Worm (Caenorhabditis elegans) whole organism, young adult: ENCODE results near the gene unc-52.

Experiments used
- B0261.1 ChIP-seq: sonication (generic microtip); optimal IDR thresholded peaks from 2 replicates; lab custom pipeline; 2016; ENCODE audit warnings: mild to moderate bottlenecking, missing genetic modification characterization, moderate library complexity, missing compliant biosample characterization
- D2030.7 ChIP-seq: fragments of 200-800 bp; sonication (Bioruptor generic); IDR thresholded peaks from 2 replicates; pipeline ENCODE4 v1.3.6; 2022; ENCODE audit warnings: missing genetic modification reagents, missing genetic modification characterization, missing compliant biosample characterization
- F23B12.7 ChIP-seq: sonication (generic microtip); optimal IDR thresholded peaks from 2 replicates; lab custom pipeline; 2017; ENCODE audit warnings: missing genetic modification characterization, mild to moderate bottlenecking, missing compliant biosample characterization, antibody characterized with exemption, moderate library complexity; ENCODE audit not compliant: insufficient read depth
- F33H1.4 ChIP-seq: fragments of 200-800 bp; sonication (Bioruptor generic); IDR thresholded peaks from 2 replicates; pipeline ENCODE4 v1.3.6; 2022; ENCODE audit warnings: missing genetic modification reagents, missing genetic modification characterization, missing compliant biosample characterization
- F39B2.1 ChIP-seq: fragments of 200-800 bp; sonication (Bioruptor generic); IDR thresholded peaks from 2 replicates; pipeline ENCODE4 v1.3.6; 2022; ENCODE audit warnings: missing genetic modification reagents, missing genetic modification characterization, missing compliant biosample characterization
- K11D2.4 ChIP-seq: fragments of 200-800 bp; sonication (Bioruptor generic); IDR thresholded peaks from 2 replicates; pipeline ENCODE4 v1.3.6; 2022; ENCODE audit warnings: missing genetic modification reagents, missing genetic modification characterization, missing compliant biosample characterization
- T07F8.4 ChIP-seq: sonication (generic microtip); optimal IDR thresholded peaks from 2 replicates; lab custom pipeline; 2016; ENCODE audit warnings: mild to moderate bottlenecking, missing genetic modification characterization, moderate library complexity, missing compliant biosample characterization
- Y79H2A.3 ChIP-seq: fragments of 200-800 bp; sonication (Bioruptor generic); conservative IDR thresholded peaks from 2 replicates; pipeline ENCODE4 v1.3.6; 2022; ENCODE audit warnings: missing genetic modification reagents, missing genetic modification characterization, missing compliant biosample characterization
- ama-1 ChIP-seq, 3 experiments: fragments of 150-350 bp in 1 of 3; sonication (generic microtip) in 2 of 3; optimal IDR thresholded peaks; 2 replicates each; lab custom pipeline; 2014 to 2018; ENCODE audit warnings: missing biosample characterization in 2 of 3, missing genetic modification characterization in 2 of 3, missing genetic modification reagents in 2 of 3
- attf-3 ChIP-seq: fragments of 200-800 bp; sonication (Bioruptor generic); conservative IDR thresholded peaks from 2 replicates; pipeline ENCODE4 v1.3.6; 2022; ENCODE audit warnings: missing genetic modification reagents, missing genetic modification characterization, missing compliant biosample characterization
- bed-1 ChIP-seq: fragments of 200-800 bp; sonication (Bioruptor generic); IDR thresholded peaks from 2 replicates; pipeline ENCODE4 v1.3.6; 2022; ENCODE audit warnings: missing genetic modification reagents, missing genetic modification characterization, missing compliant biosample characterization
- cebp-2 ChIP-seq: fragments of 200-800 bp; sonication (Bioruptor generic); IDR thresholded peaks from 2 replicates; pipeline ENCODE4 v1.3.6; 2022; ENCODE audit warnings: missing genetic modification characterization, missing compliant biosample characterization
- ceh-27 ChIP-seq: fragments of 200-800 bp; sonication (Bioruptor generic); optimal IDR thresholded peaks from 2 replicates; lab custom pipeline; 2018; ENCODE audit warnings: mild to moderate bottlenecking, missing genetic modification characterization, moderate library complexity, missing compliant biosample characterization
- ceh-58 ChIP-seq: fragments of 200-800 bp; sonication (Bioruptor generic); IDR thresholded peaks from 2 replicates; pipeline ENCODE4 v1.3.6; 2022; ENCODE audit warnings: missing genetic modification characterization, missing compliant biosample characterization
- ceh-79 ChIP-seq: sonication (generic microtip); optimal IDR thresholded peaks from 2 replicates; lab custom pipeline; 2017; ENCODE audit warnings: mild to moderate bottlenecking, missing genetic modification characterization, missing compliant biosample characterization
- ceh-91 ChIP-seq: fragments of 200-800 bp; sonication (Bioruptor generic); IDR thresholded peaks from 2 replicates; pipeline ENCODE4 v1.3.6; 2022; ENCODE audit warnings: missing genetic modification reagents, missing genetic modification characterization, missing compliant biosample characterization
- chd-7 ChIP-seq: sonication (generic microtip); optimal IDR thresholded peaks from 2 replicates; lab custom pipeline; 2016; ENCODE audit warnings: mild to moderate bottlenecking, missing genetic modification characterization, moderate library complexity, missing compliant biosample characterization
- die-1 ChIP-seq: sonication (generic microtip); optimal IDR thresholded peaks from 2 replicates; lab custom pipeline; 2016; ENCODE audit warnings: missing genotype, mild to moderate bottlenecking, missing genetic modification characterization, missing compliant biosample characterization
- efl-1 ChIP-seq: fragments of 150-350 bp; optimal IDR thresholded peaks from 2 replicates; lab custom pipeline; 2014; ENCODE audit warnings: missing biosample characterization, missing genetic modification reagents, missing genetic modification characterization
- egl-18 ChIP-seq: fragments of 200-800 bp; sonication (Bioruptor generic); IDR thresholded peaks from 2 replicates; pipeline ENCODE4 v1.3.6; 2022; ENCODE audit warnings: missing genetic modification reagents, missing genetic modification characterization, missing compliant biosample characterization
- egl-44 ChIP-seq: fragments of 200-800 bp; sonication (Bioruptor generic); IDR thresholded peaks from 2 replicates; pipeline ENCODE4 v1.3.6; 2022; ENCODE audit warnings: missing genetic modification reagents, missing genetic modification characterization, missing compliant biosample characterization
- ekl-4 ChIP-seq: fragments of 200-800 bp; sonication (Bioruptor generic); IDR thresholded peaks from 2 replicates; pipeline ENCODE4 v1.3.6; 2022; ENCODE audit warnings: missing genetic modification reagents, missing genetic modification characterization, missing compliant biosample characterization
- him-1 ChIP-seq: sonication (generic microtip); optimal IDR thresholded peaks from 2 replicates; lab custom pipeline; 2016; ENCODE audit warnings: missing genotype, missing genetic modification reagents, missing genetic modification characterization, missing compliant biosample characterization
- hlh-12 ChIP-seq: sonication (generic microtip); optimal IDR thresholded peaks from 2 replicates; lab custom pipeline; 2016; ENCODE audit warnings: missing genetic modification characterization, missing compliant biosample characterization
- hmg-1.2 ChIP-seq: fragments of 200-800 bp; sonication (Bioruptor generic); IDR thresholded peaks from 2 replicates; pipeline ENCODE4 v1.3.6; 2022; ENCODE audit warnings: missing genetic modification reagents, missing genetic modification characterization, missing compliant biosample characterization
- lag-1 ChIP-seq: fragments of 200-800 bp; sonication (Bioruptor generic); IDR thresholded peaks from 2 replicates; pipeline ENCODE4 v1.3.6; 2022; ENCODE audit warnings: missing genetic modification reagents, missing genetic modification characterization, missing compliant biosample characterization
- lin-54 ChIP-seq: fragments of 200-800 bp; sonication (Bioruptor generic); optimal IDR thresholded peaks from 2 replicates; lab custom pipeline; 2018; ENCODE audit warnings: mild to moderate bottlenecking, missing genetic modification characterization, missing compliant biosample characterization
- lsl-1 ChIP-seq: fragments of 200-800 bp; sonication (Bioruptor generic); optimal IDR thresholded peaks from 2 replicates; lab custom pipeline; 2018; ENCODE audit warnings: mild to moderate bottlenecking, missing genetic modification characterization, moderate library complexity, missing compliant biosample characterization
- madf-10 ChIP-seq: sonication (generic microtip); optimal IDR thresholded peaks from 2 replicates; lab custom pipeline; 2016; ENCODE audit warnings: mild to moderate bottlenecking, missing genetic modification characterization, missing compliant biosample characterization
- madf-3 ChIP-seq: fragments of 200-800 bp; sonication (Bioruptor generic); IDR thresholded peaks from 2 replicates; pipeline ENCODE4 v1.3.6; 2022; ENCODE audit warnings: missing genetic modification reagents, missing genetic modification characterization, missing compliant biosample characterization
- mcd-1 ChIP-seq: fragments of 200-800 bp; sonication (Bioruptor generic); IDR thresholded peaks from 2 replicates; pipeline ENCODE4 v1.3.6; 2022; ENCODE audit warnings: missing genetic modification reagents, missing genetic modification characterization, missing compliant biosample characterization
- mel-28 ChIP-seq: sonication (generic microtip); optimal IDR thresholded peaks from 2 replicates; lab custom pipeline; 2016; ENCODE audit warnings: borderline replicate concordance, mild to moderate bottlenecking, missing genetic modification characterization, missing compliant biosample characterization
- mes-4 ChIP-seq: sonication (generic microtip); optimal IDR thresholded peaks from 2 replicates; lab custom pipeline; 2016; ENCODE audit warnings: missing genotype, missing genetic modification characterization, missing compliant biosample characterization
- nfya-2 ChIP-seq: fragments of 200-800 bp; sonication (Bioruptor generic); IDR thresholded peaks from 2 replicates; pipeline ENCODE4 v1.3.6; 2022; ENCODE audit warnings: missing genetic modification reagents, missing genetic modification characterization, missing compliant biosample characterization
- nhr-120 ChIP-seq: fragments of 200-800 bp; sonication (Bioruptor generic); IDR thresholded peaks from 2 replicates; pipeline ENCODE4 v1.3.6; 2022; ENCODE audit warnings: missing genetic modification characterization, missing compliant biosample characterization
- nhr-27 ChIP-seq: fragments of 200-800 bp; sonication (Bioruptor generic); optimal IDR thresholded peaks from 2 replicates; lab custom pipeline; 2018; ENCODE audit warnings: mild to moderate bottlenecking, missing genetic modification characterization, moderate library complexity, missing compliant biosample characterization
- rec-8 ChIP-seq, 2 experiments: sonication (generic microtip); optimal IDR thresholded peaks; 2 replicates each; lab custom pipeline; 2016; ENCODE audit warnings: mild to moderate bottlenecking in 2 of 2, missing genetic modification characterization in 2 of 2, missing genetic modification reagents in 2 of 2, missing genotype in 2 of 2, missing biosample characterization in 1 of 2, missing compliant biosample characterization in 1 of 2, moderate library complexity in 1 of 2
- repo-1 ChIP-seq: sonication (generic microtip); optimal IDR thresholded peaks from 2 replicates; lab custom pipeline; 2017; ENCODE audit warnings: mild to moderate bottlenecking, missing genetic modification characterization, missing compliant biosample characterization
- rpc-1 ChIP-seq, 2 experiments: fragments of 150-350 bp in 1 of 2; sonication (generic microtip) in 1 of 2; optimal IDR thresholded peaks; 2 replicates each; lab custom pipeline; 2014 to 2018; ENCODE audit warnings: missing biosample characterization in 1 of 2, missing genetic modification characterization in 1 of 2, missing genetic modification reagents in 1 of 2, missing genotype in 1 of 2
- sdz-38 ChIP-seq: sonication (generic microtip); optimal IDR thresholded peaks from 2 replicates; lab custom pipeline; 2016; ENCODE audit warnings: missing genotype, missing genetic modification characterization, missing compliant biosample characterization
- sea-2 ChIP-seq: fragments of 200-800 bp; sonication (Bioruptor generic); IDR thresholded peaks from 2 replicates; pipeline ENCODE4 v1.3.6; 2022; ENCODE audit warnings: missing genetic modification characterization, missing compliant biosample characterization
- snpc-3.4 ChIP-seq: sonication (generic microtip); optimal IDR thresholded peaks from 2 replicates; lab custom pipeline; 2017; ENCODE audit warnings: missing genetic modification characterization, mild to moderate bottlenecking, missing compliant biosample characterization, antibody characterized with exemption, moderate library complexity, missing genotype, missing genetic modification reagents
- sptf-2 ChIP-seq: fragments of 200-800 bp; sonication (Bioruptor generic); optimal IDR thresholded peaks from 2 replicates; lab custom pipeline; 2018; ENCODE audit warnings: mild to moderate bottlenecking, missing genetic modification characterization, missing compliant biosample characterization
- tlf-1 ChIP-seq: fragments of 200-800 bp; sonication (Bioruptor generic); optimal IDR thresholded peaks from 2 replicates; lab custom pipeline; 2018; ENCODE audit warnings: mild to moderate bottlenecking, missing genetic modification characterization, missing compliant biosample characterization
- unc-130 ChIP-seq: sonication (generic microtip); optimal IDR thresholded peaks from 2 replicates; lab custom pipeline; 2016; ENCODE audit warnings: missing genetic modification reagents, missing genetic modification characterization, missing compliant biosample characterization
- unc-62 ChIP-seq: fragments of 150-350 bp; optimal IDR thresholded peaks from 2 replicates; lab custom pipeline; 2014; ENCODE audit warnings: missing biosample characterization, missing genetic modification reagents, missing genetic modification characterization
- xnd-1 ChIP-seq: sonication (generic microtip); optimal IDR thresholded peaks from 2 replicates; lab custom pipeline; 2016; ENCODE audit warnings: missing genotype, missing genetic modification reagents, missing genetic modification characterization, missing compliant biosample characterization
- ztf-18 ChIP-seq: sonication (generic microtip); optimal IDR thresholded peaks from 2 replicates; lab custom pipeline; 2016; ENCODE audit warnings: missing genotype, mild to moderate bottlenecking, missing genetic modification characterization, missing compliant biosample characterization
- ztf-28 ChIP-seq: fragments of 200-800 bp; sonication (Bioruptor generic); IDR thresholded peaks from 2 replicates; pipeline ENCODE4 v1.3.6; 2022; ENCODE audit warnings: missing genetic modification reagents, missing genetic modification characterization, missing compliant biosample characterization

The unc-52 gene

ce11 chrII:14635179-14635578 is 49.1 kb downstream of the unc-52 start (continued):
- TF ChIP-seq rpc-1 (optimal IDR thresholded peaks at IDR 0.05; lab: Kevin White, UChicago) (peak; percentile 67), rpc-1 (tag; optimal IDR thresholded peaks at IDR 0.05; lab: Kevin White, UChicago) (peak; percentile 72), egl-44 (peak; percentile 79), F33H1.4 (GFP tag; lab: Robert Waterston, UW) (no peak), lin-54 (no peak), unc-62 (GFP tag; lab: Kevin White, UChicago) (no peak), B0261.1 (tag; lab: Kevin White, UChicago) (peak; percentile 82), madf-10 (no peak), madf-3 (GFP tag; lab: Robert Waterston, UW) (no peak), him-1 (tag; lab: Kevin White, UChicago) (peak; percentile 56), unc-130 (GFP tag; lab: Kevin White, UChicago) (no peak), snpc-3.4 (no peak), die-1 (peak; percentile 66), cebp-2 (GFP tag; lab: Robert Waterston, UW) (no peak), ceh-91 (GFP tag; lab: Robert Waterston, UW) (peak; percentile 19; the same call in 1 of the 2 replicates), mes-4 (tag; lab: Kevin White, UChicago) (no peak), F39B2.1 (no peak), sdz-38 (tag; lab: Kevin White, UChicago) (no peak), D2030.7 (GFP tag; lab: Robert Waterston, UW) (peak; percentile 16; the same call in 1 of the 2 replicates), ztf-28 (GFP tag; lab: Robert Waterston, UW) (no peak), sea-2 (no peak), ztf-18 (tag; lab: Kevin White, UChicago) (no peak), egl-18 (GFP tag; lab: Robert Waterston, UW) (no peak), nfya-2 (no peak), sptf-2 (GFP tag; lab: Kevin White, UChicago) (no peak), xnd-1 (tag; lab: Kevin White, UChicago) (no peak), F23B12.7 (tag; lab: Kevin White, UChicago) (no peak), T07F8.4 (tag; lab: Kevin White, UChicago) (no peak), ekl-4 (no peak), lsl-1 (GFP tag; lab: Kevin White, UChicago) (no peak), ceh-58 (no peak), hmg-1.2 (GFP tag; lab: Robert Waterston, UW) (peak; percentile 72), mcd-1 (GFP tag; lab: Robert Waterston, UW) (peak; percentile 54), nhr-120 (GFP tag; lab: Robert Waterston, UW) (no peak), efl-1 (GFP tag; lab: Kevin White, UChicago) (no peak), Y79H2A.3 (GFP tag; lab: Robert Waterston, UW) (no peak), ama-1 (optimal IDR thresholded peaks at IDR 0.05; lab: Kevin White, UChicago) (no peak), ama-1 (GFP tag; optimal IDR thresholded peaks at IDR 0.05; lab: Kevin White, UChicago) (no peak), ceh-27 (peak; percentile 20), K11D2.4 (GFP tag; lab: Robert Waterston, UW) (0 out of 2 replicates have a peak, but pooled peaks have one; percentile 22), bed-1 (GFP tag; lab: Robert Waterston, UW) (no peak), attf-3 (0 out of 2 replicates have a peak, but pooled peaks have one; percentile 36), repo-1 (no peak), ceh-79 (no peak), chd-7 (tag; lab: Kevin White, UChicago) (no peak), mel-28 (tag; lab: Kevin White, UChicago) (no peak), rec-8 (tag; optimal IDR thresholded peaks at IDR 0.05; lab: Kevin White, UChicago) (no peak), lag-1 (GFP tag; lab: Robert Waterston, UW) (no peak), hlh-12 (tag; lab: Kevin White, UChicago) (no peak), nhr-27 (tag; lab: Kevin White, UChicago) (no peak), tlf-1 (GFP tag; lab: Kevin White, UChicago) (no peak)
- TF ChIP-seq, all 124 proteins: peak for 32
